Worm (Caenorhabditis elegans): ENCODE results near the gene C29F9.8.

DNA sequence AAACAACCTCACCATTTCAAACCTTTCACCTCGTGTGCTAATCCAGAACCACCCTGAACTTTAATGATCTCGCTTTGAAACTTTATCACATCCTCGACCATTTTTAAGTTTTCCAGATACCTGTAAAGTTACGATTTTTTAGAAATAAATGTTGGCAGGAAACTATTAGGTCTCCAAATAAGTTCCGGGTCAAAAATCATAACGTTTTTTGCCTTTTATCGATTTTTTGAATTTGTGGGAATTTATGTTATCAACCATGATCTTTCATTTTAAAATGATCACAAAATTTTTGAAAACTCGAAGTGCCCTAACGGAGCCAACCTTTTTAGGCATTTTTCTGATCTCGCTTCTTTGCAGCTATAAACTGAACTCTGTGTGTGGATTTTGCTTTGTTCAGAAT is 35.9 kb downstream of the C29F9.8 start, which contains the start of gene btb-5:
- TF ChIP-seq nhr-237 (tag; optimal IDR thresholded peaks at IDR 0.05) = no peak
- TF ChIP-seq unc-62 (GFP tag; optimal IDR thresholded peaks at IDR 0.05) = no peak
- TF ChIP-seq snpc-4 (tag; optimal IDR thresholded peaks at IDR 0.05) = no peak
- no peak for TF ChIP-seq ces-1 (GFP tag; optimal IDR thresholded peaks at IDR 0.05)

Measured in whole organism, mixed stage, embryonic.